Worm (Caenorhabditis elegans): ENCODE results near the gene pigt-1.

- TF ChIP-seq zag-1 (tag; optimal IDR thresholded peaks at IDR 0.05) (no peak), nhr-237 (tag; optimal IDR thresholded peaks at IDR 0.05) (no peak), unc-30 (tag; optimal IDR thresholded peaks at IDR 0.05) (no peak)
Measured at ce11 chrV:10961448-10961870, 2.8 kb upstream of the pigt-1 start.

Data from whole organism, L1 larva.